Worm (Caenorhabditis elegans): ENCODE data around the gene Y116A8C.19.

ce11 chrIV:17040618-17041017, 1.2 kb upstream of the Y116A8C.19 start, which contains the start of gene Y116A8C.20:
- TF ChIP-seq snpc-4 (tag; optimal IDR thresholded peaks at IDR 0.05): no peak
- TF ChIP-seq ZK546.5 (tag; optimal IDR thresholded peaks at IDR 0.05): no peak
- TF ChIP-seq zag-1 (tag; optimal IDR thresholded peaks at IDR 0.05): no peak
- no peak for TF ChIP-seq pha-4 (GFP tag; IDR thresholded peaks at IDR 0.05)
- TF ChIP-seq pha-4 (tag; optimal IDR thresholded peaks at IDR 0.05): no peak
- no peak for TF ChIP-seq unc-62 (GFP tag; optimal IDR thresholded peaks at IDR 0.05 in 1 of 2)
- TF ChIP-seq unc-62 (tag; optimal IDR thresholded peaks at IDR 0.05): no peak
- TF ChIP-seq aha-1 (tag): no peak
- TF ChIP-seq madf-9 (GFP tag; conservative IDR thresholded peaks at IDR 0.05): no peak
- no peak for TF ChIP-seq ceh-28 (tag; optimal IDR thresholded peaks at IDR 0.05)
- TF ChIP-seq aly-2 (tag; optimal IDR thresholded peaks at IDR 0.05): no peak
- TF ChIP-seq nhr-11 (tag; optimal IDR thresholded peaks at IDR 0.05): no peak
- no peak for TF ChIP-seq nhr-25 (tag; optimal IDR thresholded peaks at IDR 0.05; ENCODE audit: borderline replicate concordance, insufficient read depth)
- no peak for TF ChIP-seq nhr-77 (tag; optimal IDR thresholded peaks at IDR 0.05)
- TF ChIP-seq daf-16 (GFP tag; optimal IDR thresholded peaks at IDR 0.05): no peak
- TF ChIP-seq daf-16 (tag; optimal IDR thresholded peaks at IDR 0.05): no peak
- TF ChIP-seq T26A8.4 (GFP tag; IDR thresholded peaks at IDR 0.05): no peak

Measured in whole organism, L4 larva.